Fruit fly (Drosophila melanogaster) whole organism, embryonic: ENCODE measurements around the gene CG7991.

Experiments
- ATbp ChIP-seq: fragments of 200-800 bp; sonication (Bioruptor generic); optimal IDR thresholded peaks from 2 replicates; lab custom pipeline; 2017; ENCODE audit warnings: missing biosample characterization, mild to moderate bottlenecking, missing genetic modification characterization, missing genetic modification reagents
- BEAF-32 ChIP-seq: fragments of 200-800 bp; sonication (Bioruptor generic); optimal IDR thresholded peaks from 3 replicates; lab custom pipeline; 2017; ENCODE audit warnings: missing biosample characterization, missing genetic modification characterization, mild to moderate bottlenecking, moderate library complexity, missing genetic modification reagents
- BtbVII ChIP-seq: fragments of 200-800 bp; sonication (Bioruptor generic); optimal IDR thresholded peaks from 3 replicates; lab custom pipeline; 2017; ENCODE audit warnings: missing biosample characterization, mild to moderate bottlenecking, missing genetic modification characterization
- CG15696 ChIP-seq: fragments of 200-800 bp; sonication (Bioruptor generic); optimal IDR thresholded peaks from 2 replicates; lab custom pipeline; 2019; ENCODE audit warnings: missing biosample characterization, mild to moderate bottlenecking, missing genetic modification characterization, moderate library complexity
- CG16779 ChIP-seq: fragments of 200-800 bp; sonication (Bioruptor generic); IDR thresholded peaks from 2 replicates; pipeline ENCODE4 v1.3.6; 2022; ENCODE audit warnings: missing biosample characterization, missing genetic modification characterization
- CG16863 ChIP-seq: fragments of 200-800 bp; sonication (Bioruptor generic); optimal IDR thresholded peaks from 3 replicates; lab custom pipeline; 2016; ENCODE audit warnings: missing biosample characterization, missing genetic modification characterization
- CG18764 ChIP-seq: fragments of 200-800 bp; sonication (Bioruptor generic); optimal IDR thresholded peaks from 3 replicates; lab custom pipeline; 2016; ENCODE audit warnings: missing biosample characterization, missing genetic modification characterization
- CG2116 ChIP-seq: fragments of 200-800 bp; sonication (Bioruptor generic); optimal IDR thresholded peaks from 3 replicates; lab custom pipeline; 2018; ENCODE audit warnings: missing biosample characterization, mild to moderate bottlenecking, missing genetic modification characterization
- CG30403 ChIP-seq: fragments of 200-800 bp; sonication (Bioruptor generic); optimal IDR thresholded peaks from 3 replicates; lab custom pipeline; 2016; ENCODE audit warnings: missing biosample characterization, missing genetic modification characterization
- CG3163 ChIP-seq: fragments of 200-800 bp; sonication (Bioruptor generic); optimal IDR thresholded peaks from 3 replicates; lab custom pipeline; 2016; ENCODE audit warnings: missing biosample characterization, missing genetic modification characterization
- CG3407 ChIP-seq: fragments of 200-800 bp; sonication (Bioruptor generic); optimal IDR thresholded peaks from 2 replicates; lab custom pipeline; 2018; ENCODE audit warnings: missing biosample characterization, mild to moderate bottlenecking, missing genetic modification characterization
- CG5180 ChIP-seq: fragments of 200-800 bp; sonication (Bioruptor generic); optimal IDR thresholded peaks from 3 replicates; lab custom pipeline; 2017; ENCODE audit warnings: missing biosample characterization, missing genetic modification characterization, mild to moderate bottlenecking, moderate library complexity, missing genetic modification reagents
- CG6254 ChIP-seq: fragments of 200-800 bp; sonication (Bioruptor generic); optimal IDR thresholded peaks from 3 replicates; lab custom pipeline; 2017; ENCODE audit warnings: mild to moderate bottlenecking, missing biosample characterization, missing genetic modification reagents, missing genetic modification characterization
- CG6765 ChIP-seq: fragments of 200-800 bp; sonication (Bioruptor generic); optimal IDR thresholded peaks from 3 replicates; lab custom pipeline; 2017; ENCODE audit warnings: missing biosample characterization, mild to moderate bottlenecking, missing genetic modification characterization
- CG6791 ChIP-seq: fragments of 200-800 bp; sonication (Bioruptor generic); IDR thresholded peaks from 3 replicates; pipeline ENCODE4 v1.3.6; 2022; ENCODE audit warnings: missing biosample characterization, missing genetic modification characterization; ENCODE audit not compliant: partially characterized antibody
- CG8290 ChIP-seq, 3 experiments: fragments of 200-800 bp; sonication (Bioruptor generic); optimal IDR thresholded peaks; 2 replicates each; lab custom pipeline; 2016 to 2019; ENCODE audit warnings: missing biosample characterization in 3 of 3, missing genetic modification characterization in 3 of 3, mild to moderate bottlenecking in 2 of 3, moderate library complexity in 1 of 3
- CG9817 ChIP-seq: fragments of 200-800 bp; sonication (Bioruptor generic); optimal IDR thresholded peaks from 2 replicates; lab custom pipeline; 2018; ENCODE audit warnings: missing biosample characterization, mild to moderate bottlenecking, missing genetic modification characterization, moderate library complexity
- CG9876 ChIP-seq: fragments of 200-800 bp; sonication (Bioruptor generic); optimal IDR thresholded peaks from 2 replicates; lab custom pipeline; 2016; ENCODE audit warnings: missing biosample characterization, missing genetic modification characterization
- Dip3 ChIP-seq: fragments of 200-800 bp; sonication (Bioruptor generic); optimal IDR thresholded peaks from 3 replicates; lab custom pipeline; 2016; ENCODE audit warnings: missing biosample characterization, missing genetic modification characterization
- Dref ChIP-seq: fragments of 200-800 bp; sonication (Bioruptor generic); IDR thresholded peaks from 2 replicates; pipeline ENCODE4 v1.3.6; 2022; ENCODE audit warnings: missing biosample characterization, missing genetic modification characterization
- E2f2 ChIP-seq: fragments of 200-800 bp; sonication (Bioruptor generic); IDR thresholded peaks from 2 replicates; pipeline ENCODE4 v1.3.6; 2022; ENCODE audit warnings: missing biosample characterization, missing genetic modification characterization
- Fer3 ChIP-seq: fragments of 200-800 bp; sonication (Bioruptor generic); optimal IDR thresholded peaks from 2 replicates; lab custom pipeline; 2018; ENCODE audit warnings: missing biosample characterization, mild to moderate bottlenecking, missing genetic modification characterization, moderate library complexity
- HLH54F ChIP-seq: fragments of 200-800 bp; sonication (Bioruptor generic); optimal IDR thresholded peaks from 3 replicates; lab custom pipeline; 2016; ENCODE audit warnings: missing biosample characterization, missing genetic modification characterization
- Mrtf ChIP-seq: fragments of 200-800 bp; sonication (Bioruptor generic); IDR thresholded peaks from 3 replicates; pipeline ENCODE4 v1.3.6; 2022; ENCODE audit warnings: missing biosample characterization, missing genetic modification characterization
- NFAT ChIP-seq: fragments of 200-800 bp; sonication (Bioruptor generic); IDR thresholded peaks from 2 replicates; pipeline ENCODE4 v1.3.6; 2022; ENCODE audit warnings: missing biosample characterization, missing genetic modification characterization
- Pdp1 ChIP-seq, 2 experiments: fragments of 200-800 bp; sonication (Bioruptor generic); optimal IDR thresholded peaks; 3 replicates each; lab custom pipeline; 2016; ENCODE audit warnings: missing biosample characterization in 2 of 2, missing genetic modification characterization in 2 of 2, mild to moderate bottlenecking in 1 of 2, moderate library complexity in 1 of 2
- Vsx1 ChIP-seq: fragments of 200-800 bp; sonication (Bioruptor generic); optimal IDR thresholded peaks from 2 replicates; lab custom pipeline; 2017; ENCODE audit warnings: missing biosample characterization, mild to moderate bottlenecking, missing genetic modification characterization, missing genetic modification reagents
- az2 ChIP-seq: fragments of 200-800 bp; sonication (Bioruptor generic); optimal IDR thresholded peaks from 3 replicates; lab custom pipeline; 2016; ENCODE audit warnings: missing biosample characterization, missing genetic modification characterization
- bbx ChIP-seq: fragments of 200-800 bp; sonication (Bioruptor generic); IDR thresholded peaks from 2 replicates; pipeline ENCODE4 v1.3.6; 2022; ENCODE audit warnings: missing biosample characterization, missing genetic modification characterization; ENCODE audit not compliant: partially characterized antibody
- cato ChIP-seq: fragments of 200-800 bp; sonication (Bioruptor generic); optimal IDR thresholded peaks from 2 replicates; lab custom pipeline; 2016; ENCODE audit warnings: missing biosample characterization, missing genetic modification characterization, borderline replicate concordance
- chinmo ChIP-seq: fragments of 200-800 bp; sonication (Bioruptor generic); IDR thresholded peaks from 4 replicates; pipeline ENCODE4 v1.3.6; 2022; ENCODE audit warnings: missing biosample characterization, missing genetic modification characterization; ENCODE audit not compliant: partially characterized antibody
- grn ChIP-seq: fragments of 200-800 bp; sonication (Bioruptor generic); optimal IDR thresholded peaks from 3 replicates; lab custom pipeline; 2017; ENCODE audit warnings: missing biosample characterization, missing genetic modification characterization
- gro ChIP-seq: fragments of 200-800 bp; sonication (Bioruptor generic); optimal IDR thresholded peaks from 2 replicates; lab custom pipeline; 2016; ENCODE audit warnings: missing biosample characterization, missing genetic modification characterization
- ind ChIP-seq: fragments of 200-800 bp; sonication (Bioruptor generic); optimal IDR thresholded peaks from 3 replicates; lab custom pipeline; 2016; ENCODE audit warnings: missing biosample characterization, missing genetic modification characterization
- kay ChIP-seq: fragments of 200-800 bp; sonication (Bioruptor generic); optimal IDR thresholded peaks from 2 replicates; lab custom pipeline; 2016; ENCODE audit warnings: missing biosample characterization, missing genetic modification characterization
- lab ChIP-seq: fragments of 200-800 bp; sonication (Bioruptor generic); optimal IDR thresholded peaks from 3 replicates; lab custom pipeline; 2017; ENCODE audit warnings: missing biosample characterization, missing genetic modification characterization, mild to moderate bottlenecking, moderate library complexity, missing genetic modification reagents
- lola ChIP-seq, 3 experiments: fragments of >200 bp in 2 of 3; fragments of 200-800 bp in 1 of 3; sonication (Bioruptor generic) in 1 of 3; optimal IDR thresholded peaks; 2 replicates each; lab custom pipeline; 2017 to 2019; ENCODE audit warnings: missing biosample characterization in 3 of 3, missing genetic modification characterization in 3 of 3, mild to moderate bottlenecking in 1 of 3, moderate library complexity in 1 of 3
- otp ChIP-seq: fragments of 200-800 bp; sonication (Bioruptor generic); IDR thresholded peaks from 3 replicates; pipeline ENCODE4, ENCODE4 v1.3.6; 2022; ENCODE audit warnings: missing biosample characterization, missing genetic modification characterization
- prd ChIP-seq, 3 experiments: fragments of >200 bp in 2 of 3; fragments of 200-800 bp in 1 of 3; sonication (Bioruptor generic) in 1 of 3; optimal IDR thresholded peaks in 2 of 3; IDR thresholded peaks in 1 of 3; 2 replicates in 2 of 3; 3 replicates in 1 of 3; pipeline versions ENCODE4 v1.3.6 to Lab custom; 2017 to 2022; ENCODE audit warnings: missing biosample characterization in 1 of 3, missing genetic modification characterization in 1 of 3
- psq ChIP-seq: fragments of 200-800 bp; sonication (Bioruptor generic); optimal IDR thresholded peaks from 2 replicates; lab custom pipeline; 2017; ENCODE audit warnings: missing biosample characterization, missing genetic modification characterization
- ranshi ChIP-seq: fragments of 200-800 bp; sonication (Bioruptor generic); IDR thresholded peaks from 2 replicates; pipeline ENCODE4 v1.3.6; 2022; ENCODE audit warnings: missing biosample characterization, missing genetic modification characterization
- salm ChIP-seq: fragments of 200-800 bp; sonication (Bioruptor generic); optimal IDR thresholded peaks from 2 replicates; lab custom pipeline; 2018; ENCODE audit warnings: missing biosample characterization, mild to moderate bottlenecking, missing genetic modification characterization
- sd ChIP-seq: fragments of 200-800 bp; sonication (Bioruptor generic); optimal IDR thresholded peaks from 3 replicates; lab custom pipeline; 2018; ENCODE audit warnings: missing biosample characterization, mild to moderate bottlenecking, missing genetic modification characterization, moderate library complexity
- sens ChIP-seq: fragments of 200-800 bp; sonication (Bioruptor generic); peaks from one replicate; lab custom pipeline; 2016; ENCODE audit warnings: missing biosample characterization, missing genetic modification characterization
- sug ChIP-seq: fragments of 200-800 bp; optimal IDR thresholded peaks from 2 replicates; lab custom pipeline; 2019; ENCODE audit warnings: missing biosample characterization, mild to moderate bottlenecking, missing genetic modification characterization, moderate library complexity
- tgo ChIP-seq: fragments of 200-800 bp; sonication (Bioruptor generic); IDR thresholded peaks from 3 replicates; pipeline ENCODE4 v1.3.6; 2022; ENCODE audit warnings: missing biosample characterization, missing genetic modification characterization
- tin ChIP-seq: fragments of 200-800 bp; sonication (Bioruptor generic); optimal IDR thresholded peaks from 3 replicates; lab custom pipeline; 2016; ENCODE audit warnings: missing biosample characterization, missing genetic modification characterization

The CG7991 gene

dm6 chr3L:1741655-1742551 is 67.4 kb downstream of the CG7991 start (continued):
- TF ChIP-seq sug (tag; lab: Kevin White, UChicago), result peak; percentile 40
- TF ChIP-seq BtbVII, result peak; percentile 9
- TF ChIP-seq CG16779 (GFP tag; lab: Robert Waterston, UW), result 0 out of 2 replicates have a peak, but pooled peaks have one; percentile 53
- TF ChIP-seq CG18764 (GFP tag; lab: Kevin White, UChicago), result no peak
- no peak for TF ChIP-seq CG9817 (tag; lab: Kevin White, UChicago)
- TF ChIP-seq Vsx1 (GFP tag; lab: Kevin White, UChicago), result peak; percentile 77
- TF ChIP-seq chinmo, result peak; percentile 75; the same call in 3 of the 4 replicates
- no peak for TF ChIP-seq tin (GFP tag; lab: Kevin White, UChicago)
- TF ChIP-seq az2, result no peak
- TF ChIP-seq Dip3 (GFP tag; lab: Kevin White, UChicago), result no peak
- peak; percentile 30 for TF ChIP-seq sd (tag; lab: Kevin White, UChicago)
- TF ChIP-seq otp (GFP tag; lab: Robert Waterston, UW), result peak; percentile 20; the same call in 1 of the 3 replicates
- TF ChIP-seq grn, result peak; percentile 73
- no peak for TF ChIP-seq CG15696
- peak; percentile 63 for TF ChIP-seq CG5180 (GFP tag; lab: Kevin White, UChicago)
- TF ChIP-seq BEAF-32 (GFP tag; lab: Kevin White, UChicago), result peak; percentile 28
- no peak for TF ChIP-seq ranshi (GFP tag; lab: Robert Waterston, UW)
- TF ChIP-seq gro (GFP tag; lab: Kevin White, UChicago), result peak; percentile 18
- peak; percentile 56 for TF ChIP-seq salm (tag; lab: Kevin White, UChicago)
- TF ChIP-seq CG6765 (GFP tag; lab: Kevin White, UChicago), result no peak
- no peak for TF ChIP-seq Mrtf (GFP tag; lab: Robert Waterston, UW)
- no peak; the same call in 2 of the 3 replicates for TF ChIP-seq CG6791 (GFP tag; lab: Robert Waterston, UW)
- TF ChIP-seq CG30403 (GFP tag; lab: Kevin White, UChicago), result no peak
- TF ChIP-seq cato, result no peak
- TF ChIP-seq lab (GFP tag; lab: Kevin White, UChicago), result peak; percentile 40
- no peak for TF ChIP-seq CG3407 (GFP tag; lab: Kevin White, UChicago)
- TF ChIP-seq sens (GFP tag; lab: Kevin White, UChicago), result peak; percentile 86
- no peak for TF ChIP-seq CG8290 (GFP tag; optimal IDR thresholded peaks at IDR 0.05; lab: Kevin White, UChicago)
- peak in 1 of 2 experiments; percentile 30 for TF ChIP-seq CG8290 (tag; optimal IDR thresholded peaks at IDR 0.05; lab: Kevin White, UChicago)
- peak; percentile 47 for TF ChIP-seq CG3163 (GFP tag; lab: Kevin White, UChicago)
- TF ChIP-seq tgo (GFP tag; lab: Robert Waterston, UW), result no peak
- TF ChIP-seq E2f2 (GFP tag; lab: Robert Waterston, UW), result no peak
- TF ChIP-seq NFAT, result peak; percentile 49; the same call in 1 of the 2 replicates
- TF ChIP-seq prd (optimal IDR thresholded peaks at IDR 0.05; lab: Kevin White, UChicago), result no peak
- TF ChIP-seq prd (GFP tag; IDR thresholded peaks at IDR 0.05; lab: Robert Waterston, UW), result 0 out of 3 replicates have a peak, but pooled peaks have one; percentile 3
- no peak for TF ChIP-seq lola (GFP tag; optimal IDR thresholded peaks at IDR 0.05; lab: Kevin White, UChicago)
- peak; percentile 16 for TF ChIP-seq CG2116 (GFP tag; lab: Kevin White, UChicago)
- TF ChIP-seq Dref (GFP tag; lab: Robert Waterston, UW), result peak; percentile 21
- TF ChIP-seq HLH54F (GFP tag; lab: Kevin White, UChicago), result no peak
- TF ChIP-seq Pdp1 (GFP tag; optimal IDR thresholded peaks at IDR 0.05; lab: Kevin White, UChicago), result no peak
- TF ChIP-seq CG6254, result peak; percentile 39
- no peak for TF ChIP-seq Fer3 (tag; lab: Kevin White, UChicago)
- TF ChIP-seq ind, result no peak
- no peak for TF ChIP-seq CG16863
- TF ChIP-seq CG9876 (GFP tag; lab: Kevin White, UChicago), result no peak
- no peak for TF ChIP-seq ATbp (GFP tag; lab: Kevin White, UChicago)
- no peak for TF ChIP-seq psq (GFP tag; lab: Kevin White, UChicago)
- TF ChIP-seq kay, result no peak
- TF ChIP-seq bbx (GFP tag; lab: Robert Waterston, UW), result no peak
